Fruit fly (Drosophila melanogaster): ENCODE results near the gene CG4789.

CG4789 gene

DNA sequence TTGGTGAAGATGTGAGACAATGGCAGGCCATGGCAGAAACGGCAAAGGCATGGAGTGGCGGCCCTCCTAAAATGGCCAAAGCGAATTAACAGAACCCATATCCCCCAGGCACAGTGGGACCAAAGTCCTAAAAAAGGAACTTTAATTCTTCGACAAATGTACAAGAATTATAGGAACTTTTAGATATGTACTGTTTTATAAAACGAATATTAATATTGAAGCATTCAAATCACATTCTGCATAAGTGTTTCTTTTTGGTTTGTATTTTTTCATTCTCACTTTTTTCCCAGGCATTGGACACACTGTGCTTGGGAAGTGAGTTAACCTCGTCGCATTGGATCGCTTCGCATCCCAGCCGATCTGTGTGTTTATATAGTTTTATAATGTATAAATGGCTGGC is 35.8 kb upstream of the CG4789 start (continued):
- no peak for TF ChIP-seq az2 (GFP tag; optimal IDR thresholded peaks at IDR 0.05)
- TF ChIP-seq Awh (GFP tag; IDR thresholded peaks at IDR 0.05): no peak
- no peak for TF ChIP-seq Deaf1 (tag; optimal IDR thresholded peaks at IDR 0.05)
- TF ChIP-seq Med (GFP tag): peak; percentile 80
- TF ChIP-seq corto (GFP tag; optimal IDR thresholded peaks at IDR 0.05): no peak
- TF ChIP-seq CG7963 (GFP tag; IDR thresholded peaks at IDR 0.05; ENCODE audit: partially characterized antibody): no peak
- peak; percentile 35; the same call in 1 of the 2 replicates for TF ChIP-seq CG31441 (GFP tag; IDR thresholded peaks at IDR 0.05)
- TF ChIP-seq grn (GFP tag; optimal IDR thresholded peaks at IDR 0.05): no peak
- TF ChIP-seq mam (GFP tag; optimal IDR thresholded peaks at IDR 0.05): no peak
- TF ChIP-seq salm (tag; optimal IDR thresholded peaks at IDR 0.05): no peak

- TF ChIP-seq CG10267 (tag; optimal IDR thresholded peaks at IDR 0.05): no peak
- no peak for TF ChIP-seq lola (GFP tag; optimal IDR thresholded peaks at IDR 0.05)
- peak in 1 of 2 experiments; percentile 14 for TF ChIP-seq Hr51 (GFP tag; optimal IDR thresholded peaks at IDR 0.05)
- TF ChIP-seq sens (GFP tag): peak; percentile 43
- TF ChIP-seq Sry-δ (GFP tag; optimal IDR thresholded peaks at IDR 0.05): no peak
- TF ChIP-seq Sox102F (GFP tag; optimal IDR thresholded peaks at IDR 0.05): peak; percentile 8
- TF ChIP-seq Pdp1 (GFP tag; optimal IDR thresholded peaks at IDR 0.05): peak in 1 of 2 experiments; percentile 4
- TF ChIP-seq Drgx (GFP tag; IDR thresholded peaks at IDR 0.05): peak; percentile 39; the same call in 1 of the 2 replicates
- TF ChIP-seq Mad (GFP tag; optimal IDR thresholded peaks at IDR 0.05): no peak
- TF ChIP-seq Gsc (GFP tag; IDR thresholded peaks at IDR 0.05): no peak
- no peak for TF ChIP-seq CG13296 (GFP tag; optimal IDR thresholded peaks at IDR 0.05)
- TF ChIP-seq CG14441 (GFP tag; IDR thresholded peaks at IDR 0.05): no peak
- TF ChIP-seq gem (tag; optimal IDR thresholded peaks at IDR 0.05): peak; percentile 28
- TF ChIP-seq sqz (GFP tag; optimal IDR thresholded peaks at IDR 0.05): no peak
- no peak for TF ChIP-seq CG2875 (GFP tag; optimal IDR thresholded peaks at IDR 0.05)
- no peak for TF ChIP-seq so (GFP tag; IDR thresholded peaks at IDR 0.05)
- TF ChIP-seq Hand (GFP tag; optimal IDR thresholded peaks at IDR 0.05): no peak
- no peak for TF ChIP-seq CG13775 (GFP tag; optimal IDR thresholded peaks at IDR 0.05)
- TF ChIP-seq CG11504 (tag; optimal IDR thresholded peaks at IDR 0.05): peak; percentile 23
- TF ChIP-seq CG12219 (GFP tag; optimal IDR thresholded peaks at IDR 0.05): no peak
- no peak for TF ChIP-seq CG8359 (GFP tag; optimal IDR thresholded peaks at IDR 0.05; ENCODE audit: borderline replicate concordance)
- no peak for TF ChIP-seq chm (GFP tag; IDR thresholded peaks at IDR 0.05)
- TF ChIP-seq Lpt (GFP tag; optimal IDR thresholded peaks at IDR 0.05): no peak
- TF ChIP-seq Rfx (GFP tag; IDR thresholded peaks at IDR 0.05): no peak
- no peak for TF ChIP-seq cad (GFP tag; optimal IDR thresholded peaks at IDR 0.05)
- TF ChIP-seq CG8924 (tag; optimal IDR thresholded peaks at IDR 0.05): no peak
- TF ChIP-seq Hmx (GFP tag; optimal IDR thresholded peaks at IDR 0.05): no peak
- TF ChIP-seq CG17186 (GFP tag; optimal IDR thresholded peaks at IDR 0.05): no peak
Observed at dm6 chrX:16765809-16766208, 34.9 kb upstream of the CG4789 start.

- TF ChIP-seq ci (GFP tag; IDR thresholded peaks at IDR 0.05) (peak; percentile 50; the same call in 1 of the 3 replicates), maf-S (GFP tag; optimal IDR thresholded peaks at IDR 0.05) (no peak), amos (GFP tag; IDR thresholded peaks at IDR 0.05; ENCODE audit: partially characterized antibody) (no peak), E2f2 (GFP tag; IDR thresholded peaks at IDR 0.05) (no peak), Med (GFP tag) (peak; percentile 42), dati (GFP tag; IDR thresholded peaks at IDR 0.05) (no peak), Pdp1 (GFP tag; optimal IDR thresholded peaks at IDR 0.05) (peak in 1 of 2 experiments; percentile 16), C15 (GFP tag; IDR thresholded peaks at IDR 0.05) (no peak), CG14441 (GFP tag; IDR thresholded peaks at IDR 0.05) (no peak), CrebB (tag; optimal IDR thresholded peaks at IDR 0.05) (no peak), CG10543 (GFP tag; optimal IDR thresholded peaks at IDR 0.05) (peak; percentile 38), CG12769 (tag; optimal IDR thresholded peaks at IDR 0.05) (peak; percentile 54), Atf3 (GFP tag; optimal IDR thresholded peaks at IDR 0.05) (peak; percentile 47), otp (GFP tag; IDR thresholded peaks at IDR 0.05) (no peak), CG12659 (GFP tag; optimal IDR thresholded peaks at IDR 0.05) (no peak)
Observed at dm6 chrX:16766868-16767431, 33.8 kb upstream of the CG4789 start.

All from whole organism, embryonic.